Worm (Caenorhabditis elegans) whole organism, mixed stage, embryonic: Measurements from ENCODE around the gene F58D2.5.

Experiments used
- blmp-1 ChIP-seq: fragments of 150-350 bp; optimal IDR thresholded peaks from 2 replicates; lab custom pipeline; 2014; ENCODE audit warnings: missing biosample characterization, missing genetic modification characterization
- ceh-39 ChIP-seq: fragments of 150-350 bp; optimal IDR thresholded peaks from 2 replicates; lab custom pipeline; 2014; ENCODE audit warnings: missing biosample characterization, missing genetic modification characterization
- ceh-43 ChIP-seq: fragments of 200-800 bp; sonication (Bioruptor generic); optimal IDR thresholded peaks from 2 replicates; lab custom pipeline; 2018; ENCODE audit warnings: mild to moderate bottlenecking, missing genetic modification characterization, moderate library complexity, missing compliant biosample characterization
- ceh-83 ChIP-seq: fragments of 200-800 bp; sonication (Bioruptor generic); optimal IDR thresholded peaks from 2 replicates; lab custom pipeline; 2018; ENCODE audit warnings: mild to moderate bottlenecking, missing genetic modification characterization, missing compliant biosample characterization
- ces-1 ChIP-seq: fragments of 150-350 bp; optimal IDR thresholded peaks from 2 replicates; lab custom pipeline; 2014; ENCODE audit warnings: missing biosample characterization, missing genetic modification reagents, missing genetic modification characterization
- cnd-1 ChIP-seq: fragments of 200-800 bp; sonication (Bioruptor generic); optimal IDR thresholded peaks from 2 replicates; lab custom pipeline; 2018; ENCODE audit warnings: mild to moderate bottlenecking, missing genetic modification characterization, missing compliant biosample characterization
- drap-1 ChIP-seq: fragments of 200-800 bp; sonication (Bioruptor generic); optimal IDR thresholded peaks from 3 replicates; lab custom pipeline; 2018; ENCODE audit warnings: mild to moderate bottlenecking, missing genetic modification characterization, missing compliant biosample characterization
- elt-1 ChIP-seq: sonication (generic microtip); optimal IDR thresholded peaks from 2 replicates; lab custom pipeline; 2017; ENCODE audit warnings: missing genetic modification characterization, mild to moderate bottlenecking, missing compliant biosample characterization, antibody characterized with exemption, moderate library complexity, borderline replicate concordance; ENCODE audit not compliant: insufficient read depth
- elt-3 ChIP-seq: fragments of 150-350 bp; optimal IDR thresholded peaks from 2 replicates; lab custom pipeline; 2014; ENCODE audit warnings: missing biosample characterization, missing genetic modification characterization
- flh-1 ChIP-seq: fragments of 200-800 bp; sonication (Bioruptor generic); optimal IDR thresholded peaks from 2 replicates; lab custom pipeline; 2018; ENCODE audit warnings: mild to moderate bottlenecking, missing genetic modification characterization, moderate library complexity, missing compliant biosample characterization
- ham-2 ChIP-seq: fragments of 200-800 bp; sonication (Bioruptor generic); optimal IDR thresholded peaks from 2 replicates; lab custom pipeline; 2018; ENCODE audit warnings: mild to moderate bottlenecking, missing genetic modification characterization, missing compliant biosample characterization
- hlh-1 ChIP-seq: fragments of 150-350 bp; optimal IDR thresholded peaks from 2 replicates; lab custom pipeline; 2014; ENCODE audit warnings: missing biosample characterization, missing genetic modification reagents, missing genetic modification characterization
- lin-13 ChIP-seq: fragments of 150-350 bp; optimal IDR thresholded peaks from 2 replicates; lab custom pipeline; 2014; ENCODE audit warnings: missing biosample characterization, missing genetic modification characterization
- lsy-2 ChIP-seq: fragments of 150-350 bp; optimal IDR thresholded peaks from 2 replicates; lab custom pipeline; 2014; ENCODE audit warnings: missing biosample characterization, missing genetic modification characterization
- mab-5 ChIP-seq: fragments of 150-350 bp; optimal IDR thresholded peaks from 2 replicates; lab custom pipeline; 2014; ENCODE audit warnings: missing biosample characterization, missing genetic modification characterization
- mep-1 ChIP-seq: fragments of 150-350 bp; optimal IDR thresholded peaks from 2 replicates; lab custom pipeline; 2017; ENCODE audit warnings: missing biosample characterization, missing genetic modification reagents, missing genetic modification characterization, inconsistent platforms
- nhr-2 ChIP-seq: fragments of 150-350 bp; optimal IDR thresholded peaks from 2 replicates; lab custom pipeline; 2014; ENCODE audit warnings: missing biosample characterization, missing genetic modification characterization
- nhr-237 ChIP-seq: fragments of 150-350 bp; optimal IDR thresholded peaks from 2 replicates; lab custom pipeline; 2014; ENCODE audit warnings: missing biosample characterization, missing genetic modification characterization
- nhr-28 ChIP-seq: fragments of 150-350 bp; optimal IDR thresholded peaks from 2 replicates; lab custom pipeline; 2014; ENCODE audit warnings: missing biosample characterization, missing genetic modification characterization
- nhr-76 ChIP-seq: sonication (generic microtip); optimal IDR thresholded peaks from 2 replicates; lab custom pipeline; 2017; ENCODE audit warnings: missing biosample characterization, missing genetic modification characterization
- pha-4 ChIP-seq: fragments of 150-350 bp; optimal IDR thresholded peaks from 2 replicates; lab custom pipeline; 2018; ENCODE audit warnings: missing biosample characterization, missing genetic modification reagents, missing genetic modification characterization
- sem-2 ChIP-seq: fragments of 200-800 bp; sonication (Bioruptor generic); optimal IDR thresholded peaks from 2 replicates; lab custom pipeline; 2018; ENCODE audit warnings: mild to moderate bottlenecking, missing genetic modification characterization, missing compliant biosample characterization
- snpc-4 ChIP-seq: fragments of 150-350 bp; optimal IDR thresholded peaks from 2 replicates; lab custom pipeline; 2014; ENCODE audit warnings: missing biosample characterization, missing genetic modification characterization
- sptf-1 ChIP-seq: sonication (generic microtip); optimal IDR thresholded peaks from 2 replicates; lab custom pipeline; 2017; ENCODE audit warnings: mild to moderate bottlenecking, missing genetic modification characterization, moderate library complexity, missing compliant biosample characterization
- tbx-8 ChIP-seq: fragments of 200-800 bp; sonication (Bioruptor generic); optimal IDR thresholded peaks from 2 replicates; lab custom pipeline; 2018; ENCODE audit warnings: mild to moderate bottlenecking, missing genetic modification characterization, moderate library complexity, missing compliant biosample characterization
- unc-39 ChIP-seq: fragments of 150-350 bp; optimal IDR thresholded peaks from 2 replicates; lab custom pipeline; 2014; ENCODE audit warnings: missing biosample characterization, missing genetic modification characterization
- unc-62 ChIP-seq: fragments of 150-350 bp; optimal IDR thresholded peaks from 2 replicates; lab custom pipeline; 2014; ENCODE audit warnings: missing biosample characterization, missing genetic modification reagents, missing genetic modification characterization
- zip-8 ChIP-seq: fragments of 150-350 bp; optimal IDR thresholded peaks from 2 replicates; lab custom pipeline; 2014; ENCODE audit warnings: missing biosample characterization, missing genetic modification characterization
- ztf-11 ChIP-seq: fragments of 150-350 bp; optimal IDR thresholded peaks from 2 replicates; lab custom pipeline; 2014; ENCODE audit warnings: missing biosample characterization, missing genetic modification characterization

The F58D2.5 gene

DNA sequence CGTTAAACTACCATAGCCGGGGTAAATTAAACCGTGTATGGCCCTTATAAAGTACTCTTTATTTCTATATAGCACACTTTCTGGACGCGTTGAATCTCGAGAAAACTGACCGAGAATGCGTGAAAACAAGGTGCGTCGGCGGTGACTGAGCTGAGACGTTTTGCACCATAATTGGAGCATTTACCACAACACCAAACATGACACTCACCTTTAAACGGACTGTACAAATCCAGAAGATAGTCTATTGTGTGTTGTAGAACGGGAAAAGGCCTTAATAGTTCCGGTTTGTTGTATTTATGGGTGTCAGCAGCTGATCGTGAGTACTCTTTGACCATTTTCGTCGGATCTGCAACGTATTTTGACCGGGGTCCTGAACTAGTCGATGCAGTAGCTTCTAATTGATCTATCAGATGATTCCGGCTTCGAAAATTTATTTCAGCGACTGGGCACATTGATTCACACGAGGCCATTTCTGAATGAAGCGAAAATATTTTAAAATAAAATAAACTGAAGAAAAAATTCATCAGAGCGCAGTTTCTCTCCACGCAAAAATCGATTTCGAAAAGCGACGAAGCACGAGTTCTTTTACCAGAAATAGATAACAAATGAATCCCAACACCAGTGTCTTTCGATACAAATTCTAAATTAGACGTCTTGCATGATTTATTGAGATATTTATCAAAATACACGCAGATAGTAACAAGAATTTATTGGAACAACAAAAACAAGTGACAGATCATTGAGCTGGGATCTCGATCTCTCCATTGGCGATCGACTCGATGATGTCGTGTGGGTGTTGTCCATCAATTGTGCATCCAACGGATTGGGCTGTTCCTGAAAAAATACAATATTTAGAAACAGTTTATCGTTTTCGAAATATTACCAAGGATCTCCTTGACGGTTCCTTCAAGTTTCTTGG lies 46.1 kb upstream of the F58D2.5 start, which contains the start of gene tag-115:
tag-115 (minus strand) TSS at position 472 of the 919 bp plus-strand sequence.
- TF ChIP-seq drap-1: no peak
- TF ChIP-seq ceh-83: peak; percentile 7

DNA sequence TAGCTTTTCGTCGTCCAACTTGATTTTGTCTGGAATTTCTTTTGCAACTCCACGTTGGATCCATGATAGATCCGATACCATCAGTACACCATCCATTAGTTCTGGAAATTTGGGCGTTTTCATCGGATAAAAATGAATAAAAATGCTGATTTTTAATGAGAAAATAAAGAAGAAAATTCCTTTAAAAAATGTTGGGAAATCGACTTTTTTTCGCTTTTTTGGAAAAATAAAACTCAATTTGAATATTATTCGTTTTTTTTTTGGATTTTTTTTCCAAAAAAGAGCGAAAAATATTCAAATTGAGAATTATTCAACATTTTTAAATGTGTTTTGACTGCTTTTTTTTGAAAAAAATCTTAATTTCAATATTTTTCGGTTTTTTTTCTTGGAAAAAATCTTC lies 43.3 kb upstream of the F58D2.5 start, which contains the start of gene pwp-1:
pwp-1 (minus strand) TSS at position 101 of the 400 bp plus-strand sequence.
- TF ChIP-seq elt-3 (tag; lab: Kevin White, UChicago): no peak
- TF ChIP-seq lsy-2 (tag; lab: Kevin White, UChicago): no peak
- no peak for TF ChIP-seq mab-5 (tag; lab: Kevin White, UChicago)
- no peak for TF ChIP-seq elt-1 (tag; lab: Kevin White, UChicago)
- no peak for TF ChIP-seq nhr-28 (tag; lab: Kevin White, UChicago)
- no peak for TF ChIP-seq ceh-83
- TF ChIP-seq ceh-43: no peak
- TF ChIP-seq ces-1: no peak
- no peak for TF ChIP-seq pha-4 (tag; lab: Kevin White, UChicago)
- no peak for TF ChIP-seq sptf-1 (tag; lab: Kevin White, UChicago)
- TF ChIP-seq flh-1 (GFP tag; lab: Kevin White, UChicago): no peak
- TF ChIP-seq ceh-39 (tag; lab: Kevin White, UChicago): no peak
- no peak for TF ChIP-seq zip-8 (tag; lab: Kevin White, UChicago)
- TF ChIP-seq unc-62: no peak
- no peak for TF ChIP-seq nhr-76 (tag; lab: Kevin White, UChicago)
- no peak for TF ChIP-seq ham-2

DNA sequence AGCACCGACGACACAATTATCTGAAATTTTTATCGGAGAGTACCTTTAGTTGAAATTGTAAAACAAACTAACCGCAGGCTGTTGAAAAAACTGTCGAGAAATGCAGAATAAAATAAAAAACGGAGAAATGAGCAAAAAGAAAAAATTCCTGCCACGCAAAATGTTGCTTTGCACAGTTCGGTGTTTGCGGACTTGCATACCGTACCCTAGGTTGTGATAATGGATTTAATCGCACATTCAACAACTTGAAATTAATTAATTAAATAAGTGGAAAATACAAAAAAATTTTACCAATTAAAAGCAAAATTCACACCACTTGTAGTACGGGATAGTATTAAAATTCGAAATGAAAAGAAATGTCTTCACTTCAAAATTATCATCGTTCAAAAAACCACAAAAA lies 38.3 kb upstream of the F58D2.5 start:
- no peak for TF ChIP-seq elt-1 (tag; lab: Kevin White, UChicago)
- no peak for TF ChIP-seq mab-5 (tag; lab: Kevin White, UChicago)
- peak; percentile 85 for TF ChIP-seq ces-1
- no peak for TF ChIP-seq nhr-28 (tag; lab: Kevin White, UChicago)
- no peak for TF ChIP-seq snpc-4
- TF ChIP-seq drap-1: no peak
- TF ChIP-seq blmp-1 (tag; lab: Kevin White, UChicago): no peak
- no peak for TF ChIP-seq ceh-43
- no peak for TF ChIP-seq ceh-39 (tag; lab: Kevin White, UChicago)
- no peak for TF ChIP-seq ham-2
- TF ChIP-seq cnd-1 (tag; lab: Kevin White, UChicago): no peak
- TF ChIP-seq unc-39 (tag; lab: Kevin White, UChicago): no peak
- no peak for TF ChIP-seq unc-62
- no peak for TF ChIP-seq hlh-1
- TF ChIP-seq mep-1: peak; percentile 28
- TF ChIP-seq lsy-2 (tag; lab: Kevin White, UChicago): peak; percentile 96
- no peak for TF ChIP-seq tbx-8 (GFP tag; lab: Kevin White, UChicago)

DNA sequence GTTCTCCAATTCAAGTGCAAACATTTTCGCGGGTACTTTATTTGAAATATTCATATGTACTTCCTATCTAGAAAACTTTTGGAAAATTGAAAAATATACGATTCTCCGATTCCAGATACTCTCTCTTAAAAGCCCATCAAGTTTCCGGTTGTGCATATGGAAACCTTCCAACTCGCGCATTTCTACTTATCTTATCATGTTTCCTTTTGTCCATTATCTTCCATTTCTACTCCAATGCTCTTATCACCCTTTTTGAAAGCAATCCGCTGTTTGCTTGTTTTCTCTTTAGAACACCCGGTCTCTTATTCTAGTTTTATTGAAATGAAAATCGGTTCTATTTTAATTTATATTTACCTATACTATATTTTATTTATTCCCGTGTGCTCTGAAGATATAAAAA lies 28.5 kb upstream of the F58D2.5 start, which contains the start of gene C48D1.5:
C48D1.5 (plus strand) TSS at position 301 of the 400 bp plus-strand sequence.
- no peak for TF ChIP-seq ztf-11 (tag; lab: Kevin White, UChicago)
- no peak for TF ChIP-seq tbx-8 (GFP tag; lab: Kevin White, UChicago)
- TF ChIP-seq pha-4 (tag; lab: Kevin White, UChicago): no peak
- TF ChIP-seq nhr-2 (tag; lab: Kevin White, UChicago): no peak
- TF ChIP-seq nhr-237 (tag; lab: Kevin White, UChicago): no peak
- TF ChIP-seq mep-1: no peak
- no peak for TF ChIP-seq ces-1
- no peak for TF ChIP-seq elt-1 (tag; lab: Kevin White, UChicago)
- TF ChIP-seq mab-5 (tag; lab: Kevin White, UChicago): no peak
- no peak for TF ChIP-seq unc-39 (tag; lab: Kevin White, UChicago)
- no peak for TF ChIP-seq nhr-28 (tag; lab: Kevin White, UChicago)
- TF ChIP-seq flh-1 (GFP tag; lab: Kevin White, UChicago): no peak
- TF ChIP-seq sem-2 (GFP tag; lab: Kevin White, UChicago): no peak
- no peak for TF ChIP-seq lin-13 (tag; lab: Kevin White, UChicago)
- TF ChIP-seq ceh-83: no peak
- no peak for TF ChIP-seq hlh-1

DNA sequence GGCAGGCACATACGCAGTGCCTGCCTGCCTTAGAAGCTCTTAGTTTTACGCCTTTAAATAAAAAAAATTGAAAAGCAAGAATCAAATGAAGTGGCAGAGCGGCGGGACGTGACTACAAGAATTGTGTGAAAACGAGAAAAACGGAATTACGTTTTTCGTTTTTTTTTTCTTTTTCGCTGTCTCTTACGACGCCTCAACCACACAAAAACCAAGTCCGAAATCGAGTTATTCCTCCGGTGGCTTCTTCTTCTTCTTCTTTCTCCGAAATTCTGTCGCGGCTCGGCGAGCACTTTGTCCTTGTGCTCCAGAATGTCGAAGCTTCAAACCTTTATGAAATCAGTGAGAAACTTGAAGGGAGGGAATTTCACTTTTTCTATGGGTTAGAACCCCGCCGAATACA lies 27.5 kb upstream of the F58D2.5 start:
- TF ChIP-seq ces-1 (peak; percentile 64), sptf-1 (tag; lab: Kevin White, UChicago) (no peak)
